Fruit fly (Drosophila melanogaster): ENCODE data around the gene stai.

Gene stai

DNA sequence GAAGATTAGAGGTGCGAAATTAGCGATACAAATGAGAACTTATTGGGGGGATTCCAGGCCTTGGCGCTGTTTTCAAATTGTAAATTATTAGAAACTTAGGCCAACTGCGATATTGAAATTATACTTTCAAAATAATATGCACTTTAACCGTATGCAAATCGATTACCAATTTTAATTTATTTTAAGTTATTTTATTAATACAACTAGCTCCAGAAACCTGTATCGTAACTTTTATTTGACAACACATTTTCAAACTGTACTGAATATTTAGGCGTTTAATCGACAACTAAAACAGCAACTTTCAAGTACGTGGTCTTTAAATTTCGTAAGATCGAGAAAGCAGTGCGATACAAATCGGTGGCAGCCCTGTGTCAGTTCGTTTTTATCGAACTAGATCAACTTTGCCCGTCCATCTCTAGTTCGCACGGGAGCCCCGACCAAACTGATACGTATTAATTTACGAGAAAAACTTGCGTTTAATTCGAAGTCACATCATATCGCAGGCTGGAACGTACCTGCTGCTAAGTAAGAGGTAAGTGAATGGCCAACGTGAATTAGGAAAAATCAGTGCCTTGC is 29.4 kb upstream of the stai start, which contains the start of the genes CG9154 and Kr-h2 (continued):
- TF ChIP-seq pnt (GFP tag; optimal IDR thresholded peaks at IDR 0.05) (no peak), CG18011 (GFP tag; optimal IDR thresholded peaks at IDR 0.05) (peak; percentile 41), mld (GFP tag; IDR thresholded peaks at IDR 0.05; ENCODE audit: partially characterized antibody) (peak; percentile 55; the same call in 1 of the 3 replicates), abd-A (tag; optimal IDR thresholded peaks at IDR 0.05) (no peak), fu2 (GFP tag; optimal IDR thresholded peaks at IDR 0.05) (peak; percentile 4), CG11696 (GFP tag; IDR thresholded peaks at IDR 0.05) (no peak), ab (GFP tag; optimal IDR thresholded peaks at IDR 0.05) (no peak), ERR (GFP tag; optimal IDR thresholded peaks at IDR 0.05) (no peak), ham (GFP tag; IDR thresholded peaks at IDR 0.05) (no peak), pho (GFP tag; optimal IDR thresholded peaks at IDR 0.05) (no peak), CG12659 (GFP tag; optimal IDR thresholded peaks at IDR 0.05) (peak; percentile 79), CG7839 (tag; optimal IDR thresholded peaks at IDR 0.05) (peak; percentile 47), Asciz (GFP tag; optimal IDR thresholded peaks at IDR 0.05) (no peak), Camta (GFP tag; optimal IDR thresholded peaks at IDR 0.05) (no peak), kni (GFP tag; optimal IDR thresholded peaks at IDR 0.05) (peak; percentile 55), CG4707 (GFP tag; optimal IDR thresholded peaks at IDR 0.05) (no peak), NK7.1 (GFP tag; optimal IDR thresholded peaks at IDR 0.05) (no peak), B-H1 (GFP tag; IDR thresholded peaks at IDR 0.05) (no peak; the same call in 2 of the 3 replicates), CG2712 (tag; optimal IDR thresholded peaks at IDR 0.05) (peak; percentile 50), NC2β (GFP tag; optimal IDR thresholded peaks at IDR 0.05) (no peak), CG3838 (GFP tag; optimal IDR thresholded peaks at IDR 0.05) (no peak), ac (GFP tag; optimal IDR thresholded peaks at IDR 0.05) (no peak), Jarid2 (GFP tag; optimal IDR thresholded peaks at IDR 0.05) (peak; percentile 14), CG6254 (GFP tag; optimal IDR thresholded peaks at IDR 0.05) (no peak), CG18476 (GFP tag; optimal IDR thresholded peaks at IDR 0.05) (no peak), lola (GFP tag; optimal IDR thresholded peaks at IDR 0.05) (peak in 1 of 3 experiments; percentile 25), CG15011 (GFP tag; optimal IDR thresholded peaks at IDR 0.05) (no peak), da (GFP tag; optimal IDR thresholded peaks at IDR 0.05) (no peak), eyg (GFP tag; optimal IDR thresholded peaks at IDR 0.05) (no peak), E2f2 (GFP tag; IDR thresholded peaks at IDR 0.05) (peak; percentile 87), CG18764 (GFP tag; optimal IDR thresholded peaks at IDR 0.05) (no peak), wor (GFP tag; IDR thresholded peaks at IDR 0.05) (no peak), dmrt99B (tag; optimal IDR thresholded peaks at IDR 0.05) (peak; percentile 23), CG8388 (GFP tag; optimal IDR thresholded peaks at IDR 0.05) (no peak), CG6654 (GFP tag; optimal IDR thresholded peaks at IDR 0.05) (no peak), unc-4 (GFP tag; IDR thresholded peaks at IDR 0.05; ENCODE audit: partially characterized antibody) (peak; percentile 61), btn (GFP tag; optimal IDR thresholded peaks at IDR 0.05) (no peak), otp (GFP tag; IDR thresholded peaks at IDR 0.05) (no peak), CG12769 (tag; optimal IDR thresholded peaks at IDR 0.05) (peak; percentile 5), gro (GFP tag; optimal IDR thresholded peaks at IDR 0.05) (no peak), Doc3 (GFP tag; IDR thresholded peaks at IDR 0.05; ENCODE audit: partially characterized antibody) (peak; percentile 44; the same call in 2 of the 3 replicates), sd (tag; optimal IDR thresholded peaks at IDR 0.05) (peak; percentile 33), pita (GFP tag; optimal IDR thresholded peaks at IDR 0.05) (no peak), slp2 (GFP tag; optimal IDR thresholded peaks at IDR 0.05) (no peak), dati (GFP tag; IDR thresholded peaks at IDR 0.05) (no peak), CG12744 (GFP tag; optimal IDR thresholded peaks at IDR 0.05) (no peak), CG7357 (GFP tag; IDR thresholded peaks at IDR 0.05) (no peak), CG12155 (GFP tag; optimal IDR thresholded peaks at IDR 0.05) (peak; percentile 23), NFAT (GFP tag; IDR thresholded peaks at IDR 0.05) (no peak), CG3163 (GFP tag; optimal IDR thresholded peaks at IDR 0.05) (no peak)

All from whole organism, embryonic.